Worm (Caenorhabditis elegans): Measurements from ENCODE around the gene C10C6.3.

ce11 chrIV:11434575-11434974 is 30.4 kb downstream of the C10C6.3 start:
- TF ChIP-seq nhr-11 (tag; optimal IDR thresholded peaks at IDR 0.05) (no peak), ZK546.5 (tag; optimal IDR thresholded peaks at IDR 0.05) (no peak), ama-1 (optimal IDR thresholded peaks at IDR 0.05) (no peak), lsy-2 (tag; optimal IDR thresholded peaks at IDR 0.05) (no peak), nhr-21 (tag; optimal IDR thresholded peaks at IDR 0.05) (no peak), unc-62 (GFP tag; optimal IDR thresholded peaks at IDR 0.05) (no peak), ceh-16 (tag; optimal IDR thresholded peaks at IDR 0.05) (no peak), skn-1 (tag; optimal IDR thresholded peaks at IDR 0.05) (no peak), alr-1 (tag; optimal IDR thresholded peaks at IDR 0.05) (no peak), nhr-77 (tag; optimal IDR thresholded peaks at IDR 0.05) (no peak)
